Worm (Caenorhabditis elegans) whole organism, midembryonic: ENCODE measurements around the gene spr-3.

ENCODE experiments used
- T22C8.4 ChIP-seq: fragments of 200-800 bp; sonication (Bioruptor generic); IDR thresholded peaks from 2 replicates; pipeline ENCODE4 v1.3.6; 2022; ENCODE audit warnings: missing genetic modification characterization, missing compliant biosample characterization
- cog-1 ChIP-seq: sonication (generic microtip); optimal IDR thresholded peaks from 2 replicates; lab custom pipeline; 2016; ENCODE audit warnings: missing genetic modification characterization, missing compliant biosample characterization
- flt-1 ChIP-seq: fragments of 200-800 bp; sonication (Bioruptor generic); IDR thresholded peaks from 2 replicates; pipeline ENCODE4 v1.3.6; 2022; ENCODE audit warnings: missing genetic modification characterization, missing compliant biosample characterization
- klf-2 ChIP-seq: fragments of 200-800 bp; sonication (Bioruptor generic); conservative IDR thresholded peaks from 2 replicates; pipeline ENCODE4 v1.3.6; 2022; ENCODE audit warnings: missing genetic modification reagents, missing genetic modification characterization, missing compliant biosample characterization
- med-1 ChIP-seq: sonication (generic microtip); optimal IDR thresholded peaks from 2 replicates; lab custom pipeline; 2017; ENCODE audit warnings: missing genetic modification characterization, mild to moderate bottlenecking, missing compliant biosample characterization, antibody characterized with exemption, missing genetic modification reagents; ENCODE audit not compliant: insufficient read depth
- ref-1 ChIP-seq: fragments of 200-800 bp; sonication (Bioruptor generic); conservative IDR thresholded peaks from 2 replicates; pipeline ENCODE4 v1.3.6; 2022; ENCODE audit warnings: missing genetic modification reagents, missing genetic modification characterization, missing compliant biosample characterization
- tab-1 ChIP-seq: fragments of 200-800 bp; sonication (Bioruptor generic); IDR thresholded peaks from 2 replicates; pipeline ENCODE4 v1.3.6; 2022; ENCODE audit warnings: missing genetic modification characterization, missing compliant biosample characterization
- ztf-23 ChIP-seq: fragments of 200-800 bp; sonication (Bioruptor generic); IDR thresholded peaks from 2 replicates; pipeline ENCODE4 v1.3.6; 2022; ENCODE audit warnings: missing genetic modification reagents, missing genetic modification characterization, missing compliant biosample characterization
- ztf-29 ChIP-seq: fragments of 200-800 bp; sonication (Bioruptor generic); IDR thresholded peaks from 2 replicates; pipeline ENCODE4 v1.3.6; 2022; ENCODE audit warnings: missing genetic modification reagents, missing genetic modification characterization, missing compliant biosample characterization

spr-3 gene

DNA sequence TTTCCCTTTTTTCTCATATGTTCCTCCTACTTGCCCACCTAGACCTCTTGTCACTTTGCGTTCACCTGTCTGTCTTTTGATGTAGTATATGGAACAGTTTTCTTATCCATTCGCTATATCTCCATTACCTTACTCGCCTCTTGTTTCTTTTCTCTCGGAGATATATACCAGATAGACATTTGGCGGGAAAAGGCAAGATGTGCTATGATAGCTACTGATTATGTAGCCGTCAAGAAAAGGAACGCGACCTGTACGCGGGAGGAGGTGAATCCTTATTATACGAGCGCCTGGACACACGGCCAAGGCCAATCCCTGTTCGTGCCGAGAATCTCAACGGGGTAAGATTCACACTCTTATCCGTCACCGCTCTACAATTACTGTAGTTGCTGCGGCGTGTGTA, 39.1 kb downstream of the spr-3 start:
- TF ChIP-seq ztf-23 (GFP tag; lab: Robert Waterston, UW) (no peak), flt-1 (GFP tag; lab: Robert Waterston, UW) (no peak), tab-1 (GFP tag; lab: Robert Waterston, UW) (no peak), med-1 (GFP tag; lab: Kevin White, UChicago) (no peak), cog-1 (no peak), ztf-29 (no peak), T22C8.4 (no peak)

DNA sequence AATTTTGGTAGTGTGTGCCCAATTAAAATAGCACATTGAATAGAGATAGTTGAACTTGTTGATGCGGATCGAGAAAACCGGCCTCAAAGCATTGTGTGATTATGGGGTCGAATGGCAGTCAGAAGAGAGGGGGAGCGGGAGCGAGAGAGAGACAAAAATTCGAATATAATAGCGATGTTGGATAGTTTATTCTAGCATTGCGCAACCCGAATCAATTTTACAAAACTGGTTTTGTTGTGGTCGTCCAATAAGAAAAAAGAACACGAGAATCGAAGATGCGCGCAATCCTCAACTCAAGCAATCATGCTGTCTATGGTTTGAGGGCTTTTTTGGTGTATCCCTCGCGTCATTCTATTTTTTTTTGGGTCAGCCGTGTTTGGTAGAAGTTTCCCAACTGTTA, 39.6 kb downstream of the spr-3 start:
- TF ChIP-seq ztf-23 (GFP tag; lab: Robert Waterston, UW) (no peak), tab-1 (GFP tag; lab: Robert Waterston, UW) (no peak), T22C8.4 (no peak), ref-1 (GFP tag; lab: Robert Waterston, UW) (no peak), klf-2 (GFP tag; lab: Robert Waterston, UW) (no peak), flt-1 (GFP tag; lab: Robert Waterston, UW) (no peak), med-1 (GFP tag; lab: Kevin White, UChicago) (no peak), ztf-29 (no peak), cog-1 (no peak)

- no peak for TF ChIP-seq cog-1
- TF ChIP-seq T22C8.4, result no peak
- no peak for TF ChIP-seq ztf-23 (GFP tag; lab: Robert Waterston, UW)
- TF ChIP-seq med-1 (GFP tag; lab: Kevin White, UChicago), result no peak
- no peak for TF ChIP-seq ztf-29
- no peak for TF ChIP-seq ref-1 (GFP tag; lab: Robert Waterston, UW)
- no peak for TF ChIP-seq flt-1 (GFP tag; lab: Robert Waterston, UW)
- TF ChIP-seq tab-1 (GFP tag; lab: Robert Waterston, UW), result no peak
These were observed 40.5 kb downstream of the spr-3 start, which contains the start of gene ham-2 for ce11 chrX:4554385-4554784. ham-2 (plus strand) TSS chrX:4554685.

ce11 chrX:4556028-4556427, 42.1 kb downstream of the spr-3 start:
- TF ChIP-seq ref-1 (GFP tag; lab: Robert Waterston, UW) (no peak), flt-1 (GFP tag; lab: Robert Waterston, UW) (no peak), ztf-29 (no peak), tab-1 (GFP tag; lab: Robert Waterston, UW) (no peak), T22C8.4 (no peak)

- TF ChIP-seq flt-1 (GFP tag; lab: Robert Waterston, UW) (no peak), med-1 (GFP tag; lab: Kevin White, UChicago) (no peak), tab-1 (GFP tag; lab: Robert Waterston, UW) (no peak), ztf-29 (no peak), klf-2 (GFP tag; lab: Robert Waterston, UW) (no peak), cog-1 (no peak), ztf-23 (GFP tag; lab: Robert Waterston, UW) (no peak), T22C8.4 (no peak), ref-1 (GFP tag; lab: Robert Waterston, UW) (no peak)
These were observed 48.0 kb downstream of the spr-3 start, which contains the start of gene C05E11.6 for ce11 chrX:4561863-4562262. C05E11.6 (plus strand) TSS chrX:4562163.

- no peak for TF ChIP-seq ztf-29
- no peak for TF ChIP-seq klf-2 (GFP tag; lab: Robert Waterston, UW)
- no peak for TF ChIP-seq tab-1 (GFP tag; lab: Robert Waterston, UW)
- no peak for TF ChIP-seq cog-1
- TF ChIP-seq ref-1 (GFP tag; lab: Robert Waterston, UW), result no peak
- no peak for TF ChIP-seq flt-1 (GFP tag; lab: Robert Waterston, UW)
- TF ChIP-seq med-1 (GFP tag; lab: Kevin White, UChicago), result no peak
- TF ChIP-seq ztf-23 (GFP tag; lab: Robert Waterston, UW), result no peak
- TF ChIP-seq T22C8.4, result no peak
These were observed 48.4 kb downstream of the spr-3 start for ce11 chrX:4562288-4562687.

DNA sequence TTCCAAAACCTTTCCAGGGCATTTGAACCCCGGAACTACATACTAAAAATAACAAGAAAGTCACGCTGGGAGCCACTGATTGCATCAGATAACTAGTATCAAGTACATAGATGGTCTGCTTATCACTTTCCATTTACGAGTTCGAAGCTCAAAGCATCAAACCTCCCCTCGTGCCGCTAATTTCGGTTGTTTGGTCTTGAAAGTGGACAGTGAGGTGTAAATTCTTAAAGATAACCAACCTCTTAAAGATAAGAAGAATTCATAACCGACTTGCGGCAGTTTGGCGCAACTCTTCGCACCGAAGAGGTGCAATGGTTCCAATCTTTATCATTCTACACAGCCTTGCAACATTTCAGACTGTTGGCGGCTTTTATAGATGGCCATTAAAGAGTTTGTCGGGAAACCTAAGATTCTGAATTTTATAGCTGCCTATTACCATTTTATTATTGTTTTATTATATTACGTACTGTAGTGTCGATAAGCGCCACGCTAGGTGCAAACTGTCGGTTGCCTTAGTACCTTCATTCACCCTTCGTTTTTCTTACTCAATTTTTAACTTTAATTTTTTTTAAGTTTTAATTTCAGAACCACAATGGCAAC, 50.9 kb downstream of the spr-3 start, which contains the start of gene amt-4:
Gene amt-4, plus strand, starts transcription at position 586 of the 600 bp plus-strand sequence.
- no peak for TF ChIP-seq med-1 (GFP tag; lab: Kevin White, UChicago)
- no peak for TF ChIP-seq tab-1 (GFP tag; lab: Robert Waterston, UW)
- TF ChIP-seq klf-2 (GFP tag; lab: Robert Waterston, UW), result no peak
- no peak for TF ChIP-seq cog-1
- TF ChIP-seq T22C8.4, result no peak
- no peak for TF ChIP-seq flt-1 (GFP tag; lab: Robert Waterston, UW)
- no peak for TF ChIP-seq ztf-29
- TF ChIP-seq ref-1 (GFP tag; lab: Robert Waterston, UW), result no peak
- no peak for TF ChIP-seq ztf-23 (GFP tag; lab: Robert Waterston, UW)
